Fruit fly (Drosophila melanogaster) whole organism, embryonic: ENCODE results near the gene CG6294.

Experiments used
- Ada2b ChIP-seq: fragments of 200-800 bp; sonication (Bioruptor generic); IDR thresholded peaks from 2 replicates; pipeline ENCODE4 v1.3.6; 2022; ENCODE audit warnings: missing biosample characterization, missing genetic modification characterization
- Adf1 ChIP-seq: fragments of 200-800 bp; sonication (Bioruptor generic); IDR thresholded peaks from 2 replicates; pipeline ENCODE4 v1.3.6; 2022; ENCODE audit warnings: missing biosample characterization, missing genetic modification characterization
- Atf3 ChIP-seq: fragments of 200-800 bp; sonication (Bioruptor generic); optimal IDR thresholded peaks from 3 replicates; lab custom pipeline; 2016; ENCODE audit warnings: missing biosample characterization, missing genetic modification characterization
- Bgb ChIP-seq: fragments of 200-800 bp; sonication (Bioruptor generic); IDR thresholded peaks from 2 replicates; pipeline ENCODE4 v1.3.6; 2022; ENCODE audit warnings: missing biosample characterization, missing genetic modification characterization; ENCODE audit not compliant: partially characterized antibody
- CG10565 ChIP-seq: fragments of 200-800 bp; sonication (Bioruptor generic); optimal IDR thresholded peaks from 3 replicates; lab custom pipeline; 2016; ENCODE audit warnings: missing biosample characterization, mild to moderate bottlenecking, missing genetic modification characterization
- CG11085 ChIP-seq: fragments of 200-800 bp; sonication (Bioruptor generic); IDR thresholded peaks from 2 replicates; pipeline ENCODE4 v1.3.6; 2022; ENCODE audit warnings: missing biosample characterization, missing genetic modification characterization
- CG11398 ChIP-seq: fragments of 200-800 bp; sonication (Bioruptor generic); optimal IDR thresholded peaks from 2 replicates; lab custom pipeline; 2016; ENCODE audit warnings: missing biosample characterization, missing genetic modification characterization
- CG11696 ChIP-seq: fragments of 200-800 bp; sonication (Bioruptor generic); IDR thresholded peaks from 2 replicates; pipeline ENCODE4 v1.3.6; 2022; ENCODE audit warnings: missing biosample characterization, missing genetic modification characterization
- CG11723 ChIP-seq: fragments of 200-800 bp; sonication (Bioruptor generic); optimal IDR thresholded peaks from 2 replicates; lab custom pipeline; 2017; ENCODE audit warnings: missing biosample characterization, mild to moderate bottlenecking, missing genetic modification characterization
- CG13894 ChIP-seq: fragments of 200-800 bp; sonication (Bioruptor generic); optimal IDR thresholded peaks from 3 replicates; lab custom pipeline; 2018; ENCODE audit warnings: missing biosample characterization, mild to moderate bottlenecking, missing genetic modification characterization, moderate library complexity
- CG2120 ChIP-seq: fragments of 200-800 bp; sonication (Bioruptor generic); optimal IDR thresholded peaks from 3 replicates; lab custom pipeline; 2016; ENCODE audit warnings: missing biosample characterization, missing genetic modification characterization
- CG30403 ChIP-seq: fragments of 200-800 bp; sonication (Bioruptor generic); optimal IDR thresholded peaks from 3 replicates; lab custom pipeline; 2016; ENCODE audit warnings: missing biosample characterization, missing genetic modification characterization
- CG32767 ChIP-seq: fragments of 200-800 bp; sonication (Bioruptor generic); IDR thresholded peaks from 2 replicates; pipeline ENCODE4 v1.3.6; 2022; ENCODE audit warnings: missing biosample characterization, missing genetic modification characterization
- CG33213 ChIP-seq: fragments of 200-800 bp; sonication (Bioruptor generic); optimal IDR thresholded peaks from 3 replicates; lab custom pipeline; 2016; ENCODE audit warnings: missing biosample characterization, missing genetic modification characterization
- CG33557 ChIP-seq: fragments of 200-800 bp; sonication (Bioruptor generic); optimal IDR thresholded peaks from 2 replicates; lab custom pipeline; 2019; ENCODE audit warnings: missing biosample characterization, mild to moderate bottlenecking, missing genetic modification characterization, moderate library complexity
- CG34422 ChIP-seq: fragments of 200-800 bp; sonication (Bioruptor generic); IDR thresholded peaks from 3 replicates; pipeline ENCODE4 v1.3.6; 2022; ENCODE audit warnings: missing biosample characterization, missing genetic modification characterization
- CG3847 ChIP-seq: fragments of 200-800 bp; sonication (Bioruptor generic); IDR thresholded peaks from 2 replicates; pipeline ENCODE4 v1.3.6; 2022; ENCODE audit warnings: missing biosample characterization, missing genetic modification characterization
- CG4730 ChIP-seq: fragments of 200-800 bp; sonication (Bioruptor generic); IDR thresholded peaks from 2 replicates; pipeline ENCODE4 v1.3.6; 2022; ENCODE audit warnings: missing biosample characterization, missing genetic modification characterization
- CG6791 ChIP-seq: fragments of 200-800 bp; sonication (Bioruptor generic); IDR thresholded peaks from 3 replicates; pipeline ENCODE4 v1.3.6; 2022; ENCODE audit warnings: missing biosample characterization, missing genetic modification characterization; ENCODE audit not compliant: partially characterized antibody
- CG8089 ChIP-seq: fragments of 200-800 bp; sonication (Bioruptor generic); optimal IDR thresholded peaks from 3 replicates; lab custom pipeline; 2016; ENCODE audit warnings: missing biosample characterization, missing genetic modification characterization
- CG9932 ChIP-seq: fragments of 200-800 bp; sonication (Bioruptor generic); IDR thresholded peaks from 2 replicates; pipeline ENCODE4 v1.3.6; 2022; ENCODE audit warnings: missing biosample characterization, missing genetic modification characterization
- CoRest ChIP-seq: fragments of 200-800 bp; sonication (Bioruptor generic); optimal IDR thresholded peaks from 3 replicates; lab custom pipeline; 2018; ENCODE audit warnings: missing biosample characterization, mild to moderate bottlenecking, missing genetic modification characterization, moderate library complexity
- D ChIP-seq, 2 experiments: fragments of 200-800 bp in 1 of 2; fragments of >200 bp in 1 of 2; sonication (Bioruptor generic) in 1 of 2; optimal IDR thresholded peaks; 2 replicates in 1 of 2; 3 replicates in 1 of 2; lab custom pipeline; 2017; ENCODE audit warnings: mild to moderate bottlenecking in 1 of 2, missing biosample characterization in 1 of 2, missing genetic modification characterization in 1 of 2, missing genetic modification reagents in 1 of 2
- Dip2 ChIP-seq: fragments of 200-800 bp; sonication (Bioruptor generic); IDR thresholded peaks from 2 replicates; pipeline ENCODE4 v1.3.6; 2022; ENCODE audit warnings: missing biosample characterization, missing genetic modification characterization
- Hand ChIP-seq: fragments of 200-800 bp; sonication (Bioruptor generic); optimal IDR thresholded peaks from 2 replicates; lab custom pipeline; 2017; ENCODE audit warnings: mild to moderate bottlenecking, missing biosample characterization, missing genetic modification reagents, missing genetic modification characterization
- HmgD ChIP-seq: fragments of 200-800 bp; sonication (Bioruptor generic); optimal IDR thresholded peaks from 3 replicates; lab custom pipeline; 2016; ENCODE audit warnings: missing biosample characterization, missing genetic modification characterization
- MBD-R2 ChIP-seq: fragments of 200-800 bp; sonication (Bioruptor generic); IDR thresholded peaks from 2 replicates; pipeline ENCODE4 v1.3.6; 2022; ENCODE audit warnings: missing biosample characterization, missing genetic modification characterization
- Mrtf ChIP-seq: fragments of 200-800 bp; sonication (Bioruptor generic); IDR thresholded peaks from 3 replicates; pipeline ENCODE4 v1.3.6; 2022; ENCODE audit warnings: missing biosample characterization, missing genetic modification characterization
- NC2α ChIP-seq: fragments of 200-800 bp; sonication (Bioruptor generic); optimal IDR thresholded peaks from 2 replicates; lab custom pipeline; 2016; ENCODE audit warnings: missing biosample characterization, missing genetic modification characterization
- NC2β ChIP-seq: fragments of 200-800 bp; sonication (Bioruptor generic); optimal IDR thresholded peaks from 2 replicates; lab custom pipeline; 2016; ENCODE audit warnings: missing biosample characterization, missing genetic modification characterization
- Nf-YA ChIP-seq: fragments of 200-800 bp; sonication (Bioruptor generic); IDR thresholded peaks from 2 replicates; pipeline ENCODE4 v1.3.6; 2022; ENCODE audit warnings: missing biosample characterization, missing genetic modification characterization
- Tbp ChIP-seq: fragments of >200 bp; optimal IDR thresholded peaks from 2 replicates; lab custom pipeline; 2018; ENCODE audit warnings: missing biosample characterization, missing genetic modification characterization
- YL-1 ChIP-seq: fragments of 200-800 bp; sonication (Bioruptor generic); optimal IDR thresholded peaks from 3 replicates; lab custom pipeline; 2017; ENCODE audit warnings: missing biosample characterization, mild to moderate bottlenecking, missing genetic modification characterization
- amos ChIP-seq: fragments of 200-800 bp; sonication (Bioruptor generic); IDR thresholded peaks from 2 replicates; pipeline ENCODE4 v1.3.6; 2022; ENCODE audit warnings: missing biosample characterization, missing genetic modification characterization; ENCODE audit not compliant: partially characterized antibody
- chinmo ChIP-seq: fragments of 200-800 bp; sonication (Bioruptor generic); IDR thresholded peaks from 4 replicates; pipeline ENCODE4 v1.3.6; 2022; ENCODE audit warnings: missing biosample characterization, missing genetic modification characterization; ENCODE audit not compliant: partially characterized antibody
- da ChIP-seq: fragments of 200-800 bp; sonication (Bioruptor generic); optimal IDR thresholded peaks from 2 replicates; lab custom pipeline; 2016; ENCODE audit warnings: missing biosample characterization, missing genetic modification characterization
- esg ChIP-seq: fragments of 200-800 bp; sonication (Bioruptor generic); conservative IDR thresholded peaks from 2 replicates; pipeline ENCODE4 v1.3.6; 2022; ENCODE audit warnings: missing biosample characterization, missing genetic modification characterization
- h ChIP-seq: fragments of >200 bp; optimal IDR thresholded peaks from 2 replicates; lab custom pipeline; 2017
- inv ChIP-seq: fragments of 200-800 bp; sonication (Bioruptor generic); IDR thresholded peaks from 2 replicates; pipeline ENCODE4 v1.3.6; 2022; ENCODE audit warnings: missing biosample characterization, missing genetic modification characterization; ENCODE audit not compliant: partially characterized antibody
- ken ChIP-seq: fragments of 200-800 bp; sonication (Bioruptor generic); IDR thresholded peaks from 3 replicates; pipeline ENCODE4 v1.3.6; 2022; ENCODE audit warnings: missing biosample characterization, missing genetic modification characterization
- knrl ChIP-seq: fragments of 200-800 bp; sonication (Bioruptor generic); IDR thresholded peaks from 3 replicates; pipeline ENCODE4 v1.3.6; 2022; ENCODE audit warnings: missing biosample characterization, missing genetic modification characterization; ENCODE audit not compliant: partially characterized antibody
- luna ChIP-seq: fragments of 200-800 bp; sonication (Bioruptor generic); optimal IDR thresholded peaks from 2 replicates; lab custom pipeline; 2016; ENCODE audit warnings: missing biosample characterization, missing genetic modification characterization
- nerfin-1 ChIP-seq: fragments of 200-800 bp; sonication (Bioruptor generic); optimal IDR thresholded peaks from 3 replicates; lab custom pipeline; 2019; ENCODE audit warnings: missing biosample characterization, mild to moderate bottlenecking, missing genetic modification characterization, moderate library complexity
- nerfin-2 ChIP-seq: fragments of 200-800 bp; sonication (Bioruptor generic); IDR thresholded peaks from 2 replicates; pipeline ENCODE4 v1.3.6; 2022; ENCODE audit warnings: missing biosample characterization, missing genetic modification characterization; ENCODE audit not compliant: partially characterized antibody
- nom ChIP-seq: fragments of 200-800 bp; sonication (Bioruptor generic); optimal IDR thresholded peaks from 2 replicates; lab custom pipeline; 2017; ENCODE audit warnings: missing biosample characterization, missing genetic modification characterization, mild to moderate bottlenecking, moderate library complexity, missing genetic modification reagents
- pb ChIP-seq: fragments of 200-800 bp; sonication (Bioruptor generic); optimal IDR thresholded peaks from 3 replicates; lab custom pipeline; 2016; ENCODE audit warnings: missing biosample characterization, missing genetic modification characterization
- row ChIP-seq: fragments of 200-800 bp; sonication (Bioruptor generic); IDR thresholded peaks from 3 replicates; pipeline ENCODE4 v1.3.6; 2022; ENCODE audit warnings: missing biosample characterization, missing genetic modification characterization
- sc ChIP-seq, 3 experiments: fragments of >200 bp in 2 of 3; fragments of 200-800 bp in 1 of 3; sonication (Bioruptor generic) in 1 of 3; optimal IDR thresholded peaks; 2 replicates in 2 of 3; 3 replicates in 1 of 3; lab custom pipeline; 2017; ENCODE audit warnings: mild to moderate bottlenecking in 1 of 3, missing biosample characterization in 1 of 3, missing genetic modification characterization in 1 of 3, missing genetic modification reagents in 1 of 3
- sens ChIP-seq: fragments of 200-800 bp; sonication (Bioruptor generic); peaks from one replicate; lab custom pipeline; 2016; ENCODE audit warnings: missing biosample characterization, missing genetic modification characterization
- sqz ChIP-seq: fragments of 200-800 bp; sonication (Bioruptor generic); optimal IDR thresholded peaks from 3 replicates; lab custom pipeline; 2018; ENCODE audit warnings: missing biosample characterization, mild to moderate bottlenecking, missing genetic modification characterization
- ttk ChIP-seq: fragments of 200-800 bp; sonication (Bioruptor generic); IDR thresholded peaks from 2 replicates; pipeline ENCODE4 v2.1.2; 2022; ENCODE audit warnings: missing biosample characterization, missing genetic modification characterization

Gene CG6294

DNA sequence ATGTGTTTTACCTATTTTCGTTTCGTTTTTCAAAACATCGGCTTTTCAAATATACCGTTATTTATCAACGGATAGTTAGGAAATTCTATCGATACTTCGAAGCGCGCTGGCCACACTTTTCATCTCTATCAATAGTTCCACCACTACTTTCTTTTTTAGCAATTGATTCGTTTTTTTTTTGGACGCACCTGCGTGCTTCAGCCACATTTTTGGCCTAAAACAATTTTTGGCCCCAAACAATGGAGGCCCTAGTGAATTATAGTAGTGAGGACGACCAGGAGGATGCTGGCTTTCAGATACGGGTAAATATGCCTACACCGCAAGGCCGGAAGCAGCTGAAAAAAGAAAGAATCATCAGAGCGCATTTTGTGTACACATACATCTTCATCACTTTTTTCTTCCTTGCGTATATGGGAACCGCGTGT, 19.7 kb downstream of the CG6294 start, which contains the start of gene CG6340 (continued):
- TF ChIP-seq CG11696 (GFP tag; lab: Robert Waterston, UW) (no peak), CG13894 (tag; lab: Kevin White, UChicago) (no peak), Mrtf (GFP tag; lab: Robert Waterston, UW) (no peak), nom (GFP tag; lab: Kevin White, UChicago) (peak; percentile 30), CG11398 (GFP tag; lab: Kevin White, UChicago) (no peak), CG34422 (GFP tag; lab: Robert Waterston, UW) (0 out of 3 replicates have a peak, but pooled peaks have one; percentile 35), YL-1 (GFP tag; lab: Kevin White, UChicago) (peak; percentile 56), CG30403 (GFP tag; lab: Kevin White, UChicago) (no peak), ttk (no peak), Ada2b (GFP tag; lab: Robert Waterston, UW) (no peak), Bgb (GFP tag; lab: Robert Waterston, UW) (peak; percentile 86), CG4730 (no peak), Dip2 (GFP tag; lab: Robert Waterston, UW) (no peak), Atf3 (GFP tag; lab: Kevin White, UChicago) (no peak), D (optimal IDR thresholded peaks at IDR 0.05; lab: Kevin White, UChicago) (no peak), D (GFP tag; optimal IDR thresholded peaks at IDR 0.05; lab: Kevin White, UChicago) (no peak), amos (GFP tag; lab: Robert Waterston, UW) (peak; percentile 85), inv (GFP tag; lab: Robert Waterston, UW) (peak; percentile 65; the same call in 1 of the 2 replicates), sens (GFP tag; lab: Kevin White, UChicago) (peak; percentile 65), NC2β (GFP tag; lab: Kevin White, UChicago) (no peak), MBD-R2 (GFP tag; lab: Robert Waterston, UW) (0 out of 2 replicates have a peak, but pooled peaks have one; percentile 27), nerfin-2 (GFP tag; lab: Robert Waterston, UW) (peak; percentile 62), ken (GFP tag; lab: Robert Waterston, UW) (no peak), luna (GFP tag; lab: Kevin White, UChicago) (no peak), CG9932 (GFP tag; lab: Robert Waterston, UW) (no peak), sqz (GFP tag; lab: Kevin White, UChicago) (peak; percentile 82), nerfin-1 (peak; percentile 24), Tbp (GFP tag; lab: Kevin White, UChicago) (no peak), CoRest (peak; percentile 20), CG32767 (GFP tag; lab: Robert Waterston, UW) (no peak), CG11085 (GFP tag; lab: Robert Waterston, UW) (no peak), Nf-YA (GFP tag; lab: Robert Waterston, UW) (no peak), sc (optimal IDR thresholded peaks at IDR 0.05; lab: Kevin White, UChicago) (no peak), sc (GFP tag; optimal IDR thresholded peaks at IDR 0.05; lab: Kevin White, UChicago) (no peak), HmgD (GFP tag; lab: Kevin White, UChicago) (peak; percentile 13), Adf1 (no peak), pb (no peak), row (GFP tag; lab: Robert Waterston, UW) (0 out of 3 replicates have a peak, but pooled peaks have one; percentile 13), CG33213 (GFP tag; lab: Kevin White, UChicago) (peak; percentile 17), NC2α (GFP tag; lab: Kevin White, UChicago) (no peak), Hand (GFP tag; lab: Kevin White, UChicago) (no peak), CG33557 (no peak), esg (no peak), CG2120 (no peak), CG11723 (no peak), knrl (GFP tag; lab: Robert Waterston, UW) (peak; percentile 78), CG10565 (GFP tag; lab: Kevin White, UChicago) (no peak), h (lab: Kevin White, UChicago) (no peak), da (GFP tag; lab: Kevin White, UChicago) (no peak), CG3847 (GFP tag; lab: Robert Waterston, UW) (no peak), CG6791 (GFP tag; lab: Robert Waterston, UW) (peak; percentile 84), chinmo (GFP tag; lab: Robert Waterston, UW) (peak; percentile 75; the same call in 1 of the 4 replicates), CG8089 (no peak)
